Worm (Caenorhabditis elegans) whole organism, L4 larva: ENCODE results near the gene bre-2.

Source experiments
- ZK337.2 ChIP-seq: fragments of 200-800 bp; sonication (Bioruptor generic); IDR thresholded peaks from 2 replicates; pipeline ENCODE4 v1.3.6; 2022; ENCODE audit warnings: missing genetic modification reagents, missing genetic modification characterization, missing compliant biosample characterization
- aha-1 ChIP-seq: fragments of 150-350 bp; peaks from one replicate; lab custom pipeline; 2014; ENCODE audit warnings: missing biosample characterization, missing genetic modification characterization
- dmd-6 ChIP-seq: fragments of 200-800 bp; sonication (Bioruptor generic); IDR thresholded peaks from 2 replicates; pipeline ENCODE4 v1.3.6; 2022; ENCODE audit warnings: missing genetic modification reagents, missing genetic modification characterization, missing compliant biosample characterization
- egl-27 ChIP-seq: sonication (generic microtip); optimal IDR thresholded peaks from 3 replicates; lab custom pipeline; 2017; ENCODE audit warnings: missing biosample characterization, missing genetic modification reagents, missing genetic modification characterization
- egl-43 ChIP-seq: fragments of 200-800 bp; sonication (Bioruptor generic); IDR thresholded peaks from 2 replicates; pipeline ENCODE4 v1.3.6; 2022; ENCODE audit warnings: missing genetic modification reagents, missing genetic modification characterization, missing compliant biosample characterization
- lin-38 ChIP-seq: fragments of 200-800 bp; sonication (Bioruptor generic); IDR thresholded peaks from 2 replicates; pipeline ENCODE4 v1.3.6; 2022; ENCODE audit warnings: missing genetic modification reagents, missing genetic modification characterization, missing compliant biosample characterization
- lsy-2 ChIP-seq, 2 experiments: fragments of 150-350 bp in 1 of 2; sonication (generic microtip) in 1 of 2; optimal IDR thresholded peaks; 2 replicates each; lab custom pipeline; 2014 to 2017; ENCODE audit warnings: missing biosample characterization in 2 of 2, missing genetic modification characterization in 2 of 2
- madf-5 ChIP-seq, 2 experiments: fragments of 200-800 bp; sonication (Bioruptor generic); IDR thresholded peaks; 2 replicates each; pipeline ENCODE4 v1.3.6; 2022; ENCODE audit warnings: missing compliant biosample characterization in 2 of 2, missing genetic modification characterization in 2 of 2
- mxl-2 ChIP-seq: fragments of 200-800 bp; sonication (Bioruptor generic); conservative IDR thresholded peaks from 2 replicates; pipeline ENCODE4 v1.3.6; 2022; ENCODE audit warnings: missing genetic modification reagents, missing genetic modification characterization, missing compliant biosample characterization
- nhr-111 ChIP-seq: fragments of 200-800 bp; sonication (Bioruptor generic); optimal IDR thresholded peaks from 2 replicates; lab custom pipeline; 2018; ENCODE audit warnings: mild to moderate bottlenecking, missing genetic modification characterization, missing compliant biosample characterization
- rbr-2 ChIP-seq: sonication (generic microtip); optimal IDR thresholded peaks from 2 replicates; lab custom pipeline; 2016; ENCODE audit warnings: missing genotype, missing genetic modification characterization, missing compliant biosample characterization
- set-16 ChIP-seq: fragments of 200-800 bp; sonication (Bioruptor generic); IDR thresholded peaks from 2 replicates; pipeline ENCODE4 v1.3.6; 2022; ENCODE audit warnings: missing genetic modification reagents, missing genetic modification characterization, missing compliant biosample characterization
- snpc-4 ChIP-seq: fragments of 150-350 bp; optimal IDR thresholded peaks from 2 replicates; lab custom pipeline; 2014; ENCODE audit warnings: missing biosample characterization, missing genetic modification characterization
- zag-1 ChIP-seq: fragments of 150-350 bp; optimal IDR thresholded peaks from 2 replicates; lab custom pipeline; 2014; ENCODE audit warnings: missing biosample characterization, missing genetic modification characterization
- zfp-3 ChIP-seq: fragments of 200-800 bp; sonication (Bioruptor generic); conservative IDR thresholded peaks from 2 replicates; pipeline ENCODE4 v1.3.6; 2022; ENCODE audit warnings: missing genetic modification reagents, missing genetic modification characterization, missing compliant biosample characterization
- zip-2 ChIP-seq: fragments of 150-350 bp; optimal IDR thresholded peaks from 2 replicates; lab custom pipeline; 2014; ENCODE audit warnings: missing biosample characterization, missing genetic modification characterization

Gene bre-2

ce11 chrIII:13099190-13099875 is 40.1 kb downstream of the bre-2 start, which contains the start of gene pqn-83:
TSS of gene pqn-83 (minus strand) at chrIII:13099461.
- peak; percentile 67; the same call in 1 of the 2 replicates for TF ChIP-seq set-16 (GFP tag; lab: Robert Waterston, UW)
- TF ChIP-seq mxl-2 (GFP tag; lab: Robert Waterston, UW) = no peak
- TF ChIP-seq zag-1 = no peak
- TF ChIP-seq aha-1 = peak; percentile 72
- TF ChIP-seq rbr-2 (tag; lab: Kevin White, UChicago) = no peak
- no peak for TF ChIP-seq lsy-2 (tag; optimal IDR thresholded peaks at IDR 0.05; lab: Kevin White, UChicago)
- no peak for TF ChIP-seq lin-38 (GFP tag; lab: Robert Waterston, UW)
- TF ChIP-seq dmd-6 (GFP tag; lab: Robert Waterston, UW) = no peak
- TF ChIP-seq zip-2 (tag; lab: Kevin White, UChicago) = no peak
- TF ChIP-seq snpc-4 (tag; lab: Kevin White, UChicago) = no peak
- TF ChIP-seq ZK337.2 (GFP tag; lab: Robert Waterston, UW) = no peak

ce11 chrIII:13092352-13092751 is 47.1 kb downstream of the bre-2 start:
- TF ChIP-seq madf-5 (GFP tag; IDR thresholded peaks at IDR 0.05; lab: Robert Waterston, UW) (no peak), egl-27 (tag; lab: Kevin White, UChicago) (no peak), set-16 (GFP tag; lab: Robert Waterston, UW) (peak; percentile 83), nhr-111 (GFP tag; lab: Kevin White, UChicago) (no peak)

- TF ChIP-seq egl-43 (GFP tag; lab: Robert Waterston, UW) (no peak), set-16 (GFP tag; lab: Robert Waterston, UW) (peak; percentile 80)
- TF ChIP-seq, all 104 proteins: peak for 1
Observed at ce11 chrIII:13091072-13091538, 48.3 kb downstream of the bre-2 start, which contains the start of gene Y39E4B.13. TSS of gene Y39E4B.13 (plus strand) at chrIII:13091122.

ce11 chrIII:13087437-13087836 is 52.0 kb downstream of the bre-2 start:
- TF ChIP-seq aha-1 (peak; percentile 91), zfp-3 (GFP tag; lab: Robert Waterston, UW) (no peak)
